Fruit fly (Drosophila melanogaster): ENCODE data around the gene Paics.

Paics gene

DNA sequence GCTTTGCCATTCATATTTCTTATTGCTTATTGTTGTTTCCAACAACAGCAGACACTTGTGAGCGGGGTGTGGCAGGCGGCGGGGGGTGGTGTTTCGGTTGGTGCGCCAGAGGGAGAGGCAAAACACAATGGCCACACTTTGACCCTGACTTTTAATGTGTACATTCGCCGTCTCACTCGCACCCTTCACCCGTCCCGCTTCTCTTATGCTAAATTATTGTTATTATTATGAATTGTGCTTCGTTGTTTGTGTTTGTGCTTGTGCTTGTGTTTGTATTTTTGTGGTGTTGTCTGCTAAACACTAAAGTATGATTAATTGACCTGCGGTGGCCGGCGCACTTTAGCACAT, 4.1 kb downstream of the Paics start:
- TF ChIP-seq Myc (optimal IDR thresholded peaks at IDR 0.05) (no peak), insv (optimal IDR thresholded peaks at IDR 0.05) (no peak), h (optimal IDR thresholded peaks at IDR 0.05) (no peak), Sin3A (optimal IDR thresholded peaks at IDR 0.05) (no peak), ttk (optimal IDR thresholded peaks at IDR 0.05) (no peak), psq (optimal IDR thresholded peaks at IDR 0.05) (no peak)

DNA sequence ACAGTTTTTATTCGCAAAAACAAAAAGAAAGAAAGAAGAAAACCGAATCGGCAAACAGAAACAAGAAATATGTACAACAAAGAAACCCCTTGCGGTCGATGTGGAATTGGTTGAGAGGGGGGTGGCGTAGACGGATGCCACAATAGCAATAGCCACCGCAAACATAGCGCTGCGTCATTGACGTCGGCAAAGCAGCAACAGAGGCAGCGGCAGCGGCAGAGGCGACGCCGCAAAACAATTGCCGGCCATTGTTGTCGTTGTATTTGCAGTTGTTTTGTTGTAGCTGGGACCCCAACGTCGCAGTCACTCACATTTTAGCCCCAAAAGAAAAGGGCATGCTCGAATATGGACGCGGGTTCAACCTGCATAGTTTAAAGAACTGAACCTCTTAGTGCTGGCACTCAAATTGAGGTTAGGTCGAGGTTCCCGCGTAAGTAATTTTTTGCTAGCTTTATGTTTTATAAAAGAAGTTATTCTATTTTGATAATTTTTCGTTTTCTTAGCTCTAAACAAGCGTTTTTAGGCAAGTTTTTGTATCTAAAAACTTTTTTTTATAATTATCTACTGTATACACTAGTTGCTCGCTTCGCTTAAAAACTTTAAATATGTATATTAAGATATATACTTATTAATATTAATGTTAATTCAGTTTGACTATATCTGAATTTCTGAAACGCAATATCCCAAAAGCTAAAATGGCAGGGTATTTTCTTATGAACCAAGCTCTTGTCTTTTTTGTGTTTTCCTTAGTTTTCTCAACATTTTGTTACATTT, 4.6 kb downstream of the Paics start:
- TF ChIP-seq ttk (optimal IDR thresholded peaks at IDR 0.05) (no peak), insv (optimal IDR thresholded peaks at IDR 0.05) (peak; percentile 66), h (optimal IDR thresholded peaks at IDR 0.05) (peak; percentile 89), Sin3A (optimal IDR thresholded peaks at IDR 0.05) (no peak)

dm6 chrX:12755017-12755563, 5.3 kb downstream of the Paics start:
- TF ChIP-seq psq (optimal IDR thresholded peaks at IDR 0.05) (peak; percentile 29), insv (optimal IDR thresholded peaks at IDR 0.05) (no peak)

DNA sequence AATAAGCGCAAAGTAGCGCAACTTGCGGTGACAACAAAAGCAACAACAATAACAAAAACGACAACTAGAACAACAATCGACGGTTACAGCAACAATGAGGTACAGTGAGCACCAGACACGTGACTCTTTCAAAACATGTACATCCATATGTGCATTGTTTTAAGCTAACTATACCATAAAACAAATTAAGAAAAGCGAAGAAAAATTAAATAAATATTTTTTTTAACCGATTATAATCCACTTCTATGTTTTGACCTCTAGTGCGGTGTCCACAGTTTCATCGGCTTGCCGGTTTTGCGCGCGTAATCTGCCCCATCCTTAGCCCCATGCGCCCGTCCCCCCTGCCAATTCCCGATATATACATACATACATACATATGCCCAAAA, 6.1 kb downstream of the Paics start:
- TF ChIP-seq psq (optimal IDR thresholded peaks at IDR 0.05), result peak; percentile 94
- TF ChIP-seq Myc (optimal IDR thresholded peaks at IDR 0.05), result no peak

DNA sequence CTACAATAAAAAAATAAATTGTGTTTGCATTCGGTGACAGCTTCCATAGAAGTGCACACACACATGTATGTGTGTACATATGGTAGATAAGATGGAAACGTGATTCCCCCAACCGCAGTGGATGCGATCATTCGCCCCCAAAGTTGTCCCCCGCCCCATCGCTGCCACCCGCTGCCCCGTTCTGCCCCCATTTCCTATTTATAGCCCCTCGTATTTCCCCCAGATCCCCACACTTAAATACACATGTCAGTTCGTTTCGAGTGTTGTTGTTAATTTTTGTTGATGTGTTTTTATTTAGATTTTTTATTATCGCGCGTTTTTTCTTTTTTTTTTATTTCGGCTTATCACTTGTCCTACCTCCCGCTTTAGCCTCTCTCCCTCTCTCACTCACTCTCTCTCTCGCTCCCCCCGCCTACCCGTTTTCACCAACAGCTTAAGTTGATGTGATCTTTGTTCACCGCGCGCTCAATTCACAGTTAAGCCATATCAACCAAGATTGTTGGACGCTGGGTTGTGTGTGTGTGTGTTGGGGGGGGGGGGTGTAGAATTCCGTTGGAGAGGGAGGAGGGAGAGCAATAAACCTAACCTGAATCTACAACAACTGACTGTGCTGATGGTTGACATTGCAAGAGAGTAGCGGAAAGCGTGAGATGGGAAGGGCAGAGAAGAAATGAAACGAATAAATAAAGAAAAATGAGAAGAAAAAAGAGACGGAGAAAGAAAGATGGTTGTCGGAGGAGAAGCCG, 6.6 kb downstream of the Paics start:
- no peak for TF ChIP-seq Sin3A (optimal IDR thresholded peaks at IDR 0.05)
- no peak for TF ChIP-seq ttk (optimal IDR thresholded peaks at IDR 0.05)
- TF ChIP-seq Myc (optimal IDR thresholded peaks at IDR 0.05), result no peak
- peak; percentile 53 for TF ChIP-seq h (optimal IDR thresholded peaks at IDR 0.05)
- peak; percentile 96 for TF ChIP-seq psq (optimal IDR thresholded peaks at IDR 0.05)
- peak; percentile 55 for TF ChIP-seq insv (optimal IDR thresholded peaks at IDR 0.05)

DNA sequence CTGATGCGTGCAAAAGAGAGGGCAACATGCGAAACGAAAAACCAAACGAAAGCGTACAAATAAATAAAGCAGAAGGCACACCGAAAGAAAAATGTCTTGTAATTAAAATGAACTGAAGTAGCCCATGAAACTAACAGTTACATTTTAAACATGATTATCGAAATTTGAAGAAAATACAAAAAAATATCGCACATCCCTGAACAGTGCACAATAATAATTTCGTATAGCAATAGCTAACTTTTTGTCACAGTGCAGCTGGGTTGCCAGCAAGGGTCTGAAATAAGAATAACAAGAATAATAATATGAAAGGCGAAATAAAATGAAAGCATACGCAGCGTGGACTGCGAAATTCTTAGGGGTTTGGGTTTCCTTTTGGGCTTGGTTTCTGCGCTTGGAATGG, 8.2 kb downstream of the Paics start:
- peak; percentile 72 for TF ChIP-seq psq (optimal IDR thresholded peaks at IDR 0.05)
- no peak for TF ChIP-seq Sin3A (optimal IDR thresholded peaks at IDR 0.05)

dm6 chrX:12751786-12752187, 8.6 kb downstream of the Paics start:
- TF ChIP-seq Myc (optimal IDR thresholded peaks at IDR 0.05), result no peak
- TF ChIP-seq ttk (optimal IDR thresholded peaks at IDR 0.05), result no peak
- TF ChIP-seq insv (optimal IDR thresholded peaks at IDR 0.05), result no peak
- peak; percentile 67 for TF ChIP-seq psq (optimal IDR thresholded peaks at IDR 0.05)

DNA sequence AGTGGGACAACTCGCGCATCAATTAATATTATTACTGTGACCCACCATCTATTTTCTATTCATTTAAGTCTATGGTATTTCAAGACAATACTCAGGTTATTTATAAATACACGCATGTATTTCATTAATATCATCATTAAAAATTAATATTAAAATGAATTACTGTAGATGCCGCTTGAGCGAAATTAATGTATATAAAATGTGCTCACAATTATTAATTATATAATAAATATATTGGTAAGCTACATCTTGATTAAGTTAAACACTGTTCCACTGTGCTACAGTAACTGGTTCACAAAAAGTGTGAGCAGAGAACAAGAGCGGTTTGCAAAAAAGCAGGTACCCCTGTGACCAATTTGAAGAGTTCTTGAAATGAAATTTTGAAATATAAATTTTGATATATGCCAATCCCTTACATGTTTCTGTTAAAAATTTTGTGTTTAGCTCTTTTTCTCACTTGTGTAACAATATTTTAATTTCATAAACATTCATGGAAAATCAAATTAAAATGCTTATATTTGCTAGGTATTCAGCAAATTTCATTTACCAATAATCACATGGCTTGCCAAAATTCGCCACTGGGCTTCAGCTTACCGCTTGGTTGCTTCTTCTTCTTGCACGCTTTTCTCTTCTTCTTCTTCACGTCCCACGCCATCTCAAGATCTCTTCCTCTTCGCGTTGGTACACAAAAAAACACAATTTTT, 9.3 kb downstream of the Paics start:
- TF ChIP-seq Myc (optimal IDR thresholded peaks at IDR 0.05) (no peak), psq (optimal IDR thresholded peaks at IDR 0.05) (peak; percentile 72), h (optimal IDR thresholded peaks at IDR 0.05) (no peak), ttk (optimal IDR thresholded peaks at IDR 0.05) (no peak), insv (optimal IDR thresholded peaks at IDR 0.05) (no peak)

dm6 chrX:12750582-12750927, 9.9 kb downstream of the Paics start:
- no peak for TF ChIP-seq psq (optimal IDR thresholded peaks at IDR 0.05)
- no peak for TF ChIP-seq ttk (optimal IDR thresholded peaks at IDR 0.05)
- TF ChIP-seq Sin3A (optimal IDR thresholded peaks at IDR 0.05), result no peak
- no peak for TF ChIP-seq insv (optimal IDR thresholded peaks at IDR 0.05)
- no peak for TF ChIP-seq Myc (optimal IDR thresholded peaks at IDR 0.05)
- TF ChIP-seq h (optimal IDR thresholded peaks at IDR 0.05), result no peak

- no peak for TF ChIP-seq Sin3A (optimal IDR thresholded peaks at IDR 0.05)
- no peak for TF ChIP-seq Myc (optimal IDR thresholded peaks at IDR 0.05)
- no peak for TF ChIP-seq ttk (optimal IDR thresholded peaks at IDR 0.05)
- no peak for TF ChIP-seq insv (optimal IDR thresholded peaks at IDR 0.05)
- TF ChIP-seq psq (optimal IDR thresholded peaks at IDR 0.05), result no peak
- TF ChIP-seq h (optimal IDR thresholded peaks at IDR 0.05), result no peak
These were observed 10.4 kb downstream of the Paics start for dm6 chrX:12749891-12750581.

DNA sequence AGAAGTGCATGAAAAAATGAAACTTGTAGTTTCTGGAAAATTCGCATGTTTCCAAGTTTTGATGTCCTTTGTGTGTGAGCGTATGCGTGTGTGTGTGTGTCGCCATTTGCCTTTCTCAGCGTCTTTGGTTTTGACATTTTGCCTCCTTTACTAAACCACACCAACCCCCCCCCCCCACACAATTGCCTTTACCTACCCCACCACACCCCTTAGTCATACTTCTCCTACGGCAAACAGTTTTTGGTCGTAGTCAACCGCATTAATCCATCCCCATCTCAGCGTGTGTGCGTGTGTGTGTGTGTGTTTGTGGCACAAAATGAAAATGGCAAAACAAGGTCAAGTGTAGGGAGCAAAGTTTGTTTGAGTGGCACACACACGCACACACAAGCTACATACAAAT, 11.4 kb downstream of the Paics start:
- TF ChIP-seq Myc (optimal IDR thresholded peaks at IDR 0.05), result no peak
- no peak for TF ChIP-seq ttk (optimal IDR thresholded peaks at IDR 0.05)
- no peak for TF ChIP-seq psq (optimal IDR thresholded peaks at IDR 0.05)
- no peak for TF ChIP-seq Sin3A (optimal IDR thresholded peaks at IDR 0.05)
- no peak for TF ChIP-seq insv (optimal IDR thresholded peaks at IDR 0.05)
- no peak for TF ChIP-seq h (optimal IDR thresholded peaks at IDR 0.05)
